Fruit fly (Drosophila melanogaster): ENCODE results near the gene TORIP.
"Not testable (repeated sequence)": the region's sequence is repeated elsewhere in the genome, so short reads cannot be mapped to it uniquely, and the experiment has no call there.

DNA sequence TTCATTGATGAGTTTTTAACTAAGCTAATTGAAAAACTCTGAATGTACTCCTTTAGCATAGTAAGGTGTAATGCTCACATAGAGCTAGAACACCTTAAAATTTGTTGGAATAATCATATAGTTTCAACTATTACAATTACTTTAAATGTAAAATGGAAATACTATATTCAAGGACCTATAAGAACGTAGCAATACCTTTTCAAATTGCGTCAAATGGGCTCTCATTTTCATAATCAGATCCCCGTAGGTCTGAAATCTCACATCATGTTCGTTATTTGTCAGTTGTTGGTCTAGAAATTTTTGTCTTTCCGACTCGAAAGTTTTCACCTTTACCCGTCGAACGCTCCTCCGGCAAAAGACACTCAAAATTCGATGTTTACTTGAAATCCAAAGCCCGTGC is 44.8 kb downstream of the TORIP start, which contains the start of gene Vtld:
- not testable (repeated sequence) for TF ChIP-seq acj6, CG31627, Smox, Hr39, OdsH (GFP tag; optimal IDR thresholded peaks at IDR 0.05)
